Worm (Caenorhabditis elegans): ENCODE results near the gene F47B8.4.

- TF ChIP-seq sptf-1 (tag; optimal IDR thresholded peaks at IDR 0.05) (no peak), nhr-12 (tag; optimal IDR thresholded peaks at IDR 0.05) (no peak), lin-32 (GFP tag; optimal IDR thresholded peaks at IDR 0.05) (no peak), pha-4 (tag; optimal IDR thresholded peaks at IDR 0.05) (no peak), unc-62 (GFP tag; optimal IDR thresholded peaks at IDR 0.05) (no peak), nhr-237 (tag; optimal IDR thresholded peaks at IDR 0.05) (no peak), nhr-28 (tag; optimal IDR thresholded peaks at IDR 0.05) (no peak), ceh-43 (GFP tag; optimal IDR thresholded peaks at IDR 0.05) (no peak), lin-13 (tag; optimal IDR thresholded peaks at IDR 0.05) (no peak), elt-1 (tag; optimal IDR thresholded peaks at IDR 0.05; ENCODE audit: borderline replicate concordance, insufficient read depth) (no peak), lsy-2 (tag; optimal IDR thresholded peaks at IDR 0.05) (no peak), unc-39 (tag; optimal IDR thresholded peaks at IDR 0.05) (no peak), ztf-11 (tag; optimal IDR thresholded peaks at IDR 0.05) (no peak)
These were observed 7.9 kb downstream of the F47B8.4 start, which contains the start of gene F47B8.2 for ce11 chrV:14316525-14316924.

Measured in whole organism, mixed stage, embryonic.